2 worm cellular contexts compared by ENCODE assay signal in genomic region chrIII:9926650-9927049, ce11.
TF ChIP-seq lines count a peak whose summit lies in the region.

Gene ttr-3 (minus strand): TSS chrIII:9926750.

TF ChIP-seq in whole organism, L2 larva, 48 proteins besides CTCF, POLR2A, EP300 and RAD21:
- TF ChIP-seq alr-1 (tag; optimal IDR thresholded peaks at IDR 0.05; lab: Kevin White, UChicago) (no peak), sma-3 (GFP tag; optimal IDR thresholded peaks at IDR 0.05; lab: Kevin White, UChicago) (peak; percentile 1)

TF ChIP-seq in whole organism, L4 larva, 104 proteins besides CTCF, POLR2A, EP300 and RAD21:
- TF ChIP-seq dve-1 (tag; optimal IDR thresholded peaks at IDR 0.05; lab: Kevin White, UChicago; ENCODE audit: insufficient read depth): peak; percentile 25
- no peak for TF ChIP-seq lin-1 (GFP tag; IDR thresholded peaks at IDR 0.05; lab: Robert Waterston, UW)
TF ChIP-seq in whole organism, L4 larva: peak in this region for 1.
